Fruit fly (Drosophila melanogaster) whole organism, embryonic: ENCODE data around the gene Dlic.
A peak's percentile ranks its signal among the peaks of the same experiment; 100 is the strongest.

Experiments used
- Atf-2 ChIP-seq: fragments of 200-800 bp; sonication (Bioruptor generic); optimal IDR thresholded peaks from 2 replicates; lab custom pipeline; 2016; ENCODE audit warnings: missing biosample characterization, missing genetic modification characterization
- BtbVII ChIP-seq: fragments of 200-800 bp; sonication (Bioruptor generic); optimal IDR thresholded peaks from 3 replicates; lab custom pipeline; 2017; ENCODE audit warnings: missing biosample characterization, mild to moderate bottlenecking, missing genetic modification characterization
- CG11504 ChIP-seq: fragments of 200-800 bp; sonication (Bioruptor generic); optimal IDR thresholded peaks from 3 replicates; lab custom pipeline; 2019; ENCODE audit warnings: missing biosample characterization, mild to moderate bottlenecking, missing genetic modification characterization, moderate library complexity
- CG12659 ChIP-seq: fragments of 200-800 bp; sonication (Bioruptor generic); optimal IDR thresholded peaks from 3 replicates; lab custom pipeline; 2017; ENCODE audit warnings: mild to moderate bottlenecking, missing biosample characterization, missing genetic modification reagents, missing genetic modification characterization
- CG14050 ChIP-seq: fragments of 200-800 bp; sonication (Bioruptor generic); IDR thresholded peaks from 3 replicates; pipeline ENCODE4 v1.3.6; 2022; ENCODE audit warnings: missing biosample characterization, missing genetic modification characterization
- CG15601 ChIP-seq: fragments of 200-800 bp; sonication (Bioruptor generic); optimal IDR thresholded peaks from 3 replicates; lab custom pipeline; 2019; ENCODE audit warnings: missing biosample characterization, mild to moderate bottlenecking, missing genetic modification characterization, moderate library complexity
- CG15696 ChIP-seq: fragments of 200-800 bp; sonication (Bioruptor generic); optimal IDR thresholded peaks from 2 replicates; lab custom pipeline; 2019; ENCODE audit warnings: missing biosample characterization, mild to moderate bottlenecking, missing genetic modification characterization, moderate library complexity
- CG17328 ChIP-seq: fragments of 200-800 bp; sonication (Bioruptor generic); IDR thresholded peaks from 2 replicates; pipeline ENCODE4 v1.3.6; 2022; ENCODE audit warnings: missing biosample characterization, missing genetic modification characterization
- CG17385 ChIP-seq: fragments of 200-800 bp; sonication (Bioruptor generic); optimal IDR thresholded peaks from 3 replicates; lab custom pipeline; 2018; ENCODE audit warnings: missing biosample characterization, mild to moderate bottlenecking, missing genetic modification characterization
- CG18764 ChIP-seq: fragments of 200-800 bp; sonication (Bioruptor generic); optimal IDR thresholded peaks from 3 replicates; lab custom pipeline; 2016; ENCODE audit warnings: missing biosample characterization, missing genetic modification characterization
- CG2120 ChIP-seq: fragments of 200-800 bp; sonication (Bioruptor generic); optimal IDR thresholded peaks from 3 replicates; lab custom pipeline; 2016; ENCODE audit warnings: missing biosample characterization, missing genetic modification characterization
- CG32532 ChIP-seq: fragments of 200-800 bp; sonication (Bioruptor generic); IDR thresholded peaks from 2 replicates; pipeline ENCODE4 v1.3.6; 2022; ENCODE audit warnings: missing biosample characterization, missing genetic modification characterization
- CG4707 ChIP-seq: fragments of 200-800 bp; sonication (Bioruptor generic); optimal IDR thresholded peaks from 2 replicates; lab custom pipeline; 2018; ENCODE audit warnings: missing biosample characterization, mild to moderate bottlenecking, missing genetic modification characterization, moderate library complexity
- CG8359 ChIP-seq: fragments of 200-800 bp; sonication (Bioruptor generic); optimal IDR thresholded peaks from 2 replicates; lab custom pipeline; 2017; ENCODE audit warnings: missing biosample characterization, mild to moderate bottlenecking, missing genetic modification characterization, borderline replicate concordance
- Dek ChIP-seq: fragments of 200-800 bp; sonication (Bioruptor generic); optimal IDR thresholded peaks from 3 replicates; lab custom pipeline; 2019; ENCODE audit warnings: missing biosample characterization, mild to moderate bottlenecking, missing genetic modification characterization, moderate library complexity
- Dref ChIP-seq: fragments of 200-800 bp; sonication (Bioruptor generic); IDR thresholded peaks from 2 replicates; pipeline ENCODE4 v1.3.6; 2022; ENCODE audit warnings: missing biosample characterization, missing genetic modification characterization
- Ets65A ChIP-seq: fragments of 200-800 bp; sonication (Bioruptor generic); peaks from one replicate; lab custom pipeline; 2016; ENCODE audit warnings: missing biosample characterization, missing genetic modification characterization
- HmgZ ChIP-seq: fragments of 200-800 bp; sonication (Bioruptor generic); optimal IDR thresholded peaks from 2 replicates; lab custom pipeline; 2018; ENCODE audit warnings: missing biosample characterization, mild to moderate bottlenecking, missing genetic modification characterization
- Hr3 ChIP-seq: fragments of 200-800 bp; sonication (Bioruptor generic); optimal IDR thresholded peaks from 3 replicates; lab custom pipeline; 2016; ENCODE audit warnings: missing biosample characterization, missing genetic modification characterization
- Jarid2 ChIP-seq: fragments of 200-800 bp; sonication (Bioruptor generic); optimal IDR thresholded peaks from 3 replicates; lab custom pipeline; 2017; ENCODE audit warnings: mild to moderate bottlenecking, missing biosample characterization, missing genetic modification reagents, missing genetic modification characterization
- Mes4 ChIP-seq: fragments of 200-800 bp; sonication (Bioruptor generic); optimal IDR thresholded peaks from 2 replicates; lab custom pipeline; 2016; ENCODE audit warnings: missing biosample characterization, missing genetic modification characterization
- NC2α ChIP-seq: fragments of 200-800 bp; sonication (Bioruptor generic); optimal IDR thresholded peaks from 2 replicates; lab custom pipeline; 2016; ENCODE audit warnings: missing biosample characterization, missing genetic modification characterization
- NFAT ChIP-seq: fragments of 200-800 bp; sonication (Bioruptor generic); IDR thresholded peaks from 2 replicates; pipeline ENCODE4 v1.3.6; 2022; ENCODE audit warnings: missing biosample characterization, missing genetic modification characterization
- Nf-YC ChIP-seq: fragments of 200-800 bp; optimal IDR thresholded peaks from 3 replicates; lab custom pipeline; 2019; ENCODE audit warnings: missing biosample characterization, mild to moderate bottlenecking, missing genetic modification characterization, moderate library complexity
- Opbp ChIP-seq: fragments of 200-800 bp; sonication (Bioruptor generic); IDR thresholded peaks from 3 replicates; pipeline ENCODE4 v1.3.6; 2022; ENCODE audit warnings: missing biosample characterization, missing genetic modification characterization; ENCODE audit not compliant: partially characterized antibody
- cas ChIP-seq: fragments of 200-800 bp; sonication (Bioruptor generic); IDR thresholded peaks from 2 replicates; pipeline ENCODE4 v1.3.6; 2022; ENCODE audit warnings: missing biosample characterization, missing genetic modification characterization
- cato ChIP-seq: fragments of 200-800 bp; sonication (Bioruptor generic); optimal IDR thresholded peaks from 2 replicates; lab custom pipeline; 2016; ENCODE audit warnings: missing biosample characterization, missing genetic modification characterization, borderline replicate concordance
- caup ChIP-seq: fragments of 200-800 bp; sonication (Bioruptor generic); optimal IDR thresholded peaks from 3 replicates; lab custom pipeline; 2017; ENCODE audit warnings: missing biosample characterization, mild to moderate bottlenecking, missing genetic modification characterization, moderate library complexity; ENCODE audit not compliant: severe bottlenecking
- cg ChIP-seq: fragments of 200-800 bp; sonication (Bioruptor generic); optimal IDR thresholded peaks from 3 replicates; lab custom pipeline; 2019; ENCODE audit warnings: missing biosample characterization, mild to moderate bottlenecking, missing genetic modification characterization, moderate library complexity
- cwo ChIP-seq: fragments of 200-800 bp; sonication (Bioruptor generic); optimal IDR thresholded peaks from 3 replicates; lab custom pipeline; 2017; ENCODE audit warnings: missing biosample characterization, missing genetic modification characterization, mild to moderate bottlenecking, moderate library complexity, missing genetic modification reagents
- dimm ChIP-seq: fragments of 200-800 bp; sonication (Bioruptor generic); IDR thresholded peaks from 2 replicates; pipeline ENCODE4 v1.3.6; 2022; ENCODE audit warnings: missing biosample characterization, missing genetic modification characterization
- dpn ChIP-seq, 2 experiments: fragments of 200-800 bp; sonication (Bioruptor generic); optimal IDR thresholded peaks; 3 replicates each; lab custom pipeline; 2016; ENCODE audit warnings: missing biosample characterization in 2 of 2, missing genetic modification characterization in 2 of 2
- emc ChIP-seq: fragments of 200-800 bp; sonication (Bioruptor generic); optimal IDR thresholded peaks from 2 replicates; lab custom pipeline; 2016; ENCODE audit warnings: missing biosample characterization, missing genetic modification characterization
- fru ChIP-seq: fragments of >200 bp; optimal IDR thresholded peaks from 2 replicates; lab custom pipeline; 2017
- gcm ChIP-seq: fragments of 200-800 bp; sonication (Bioruptor generic); optimal IDR thresholded peaks from 2 replicates; lab custom pipeline; 2019; ENCODE audit warnings: missing biosample characterization, mild to moderate bottlenecking, missing genetic modification characterization, moderate library complexity
- jigr1 ChIP-seq: fragments of 200-800 bp; sonication (Bioruptor generic); IDR thresholded peaks from 3 replicates; pipeline ENCODE4 v1.3.6; 2022; ENCODE audit warnings: missing biosample characterization, missing genetic modification characterization
- nerfin-2 ChIP-seq: fragments of 200-800 bp; sonication (Bioruptor generic); IDR thresholded peaks from 2 replicates; pipeline ENCODE4 v1.3.6; 2022; ENCODE audit warnings: missing biosample characterization, missing genetic modification characterization; ENCODE audit not compliant: partially characterized antibody
- nmo ChIP-seq: fragments of 200-800 bp; sonication (Bioruptor generic); optimal IDR thresholded peaks from 2 replicates; lab custom pipeline; 2018; ENCODE audit warnings: missing biosample characterization, mild to moderate bottlenecking, missing genetic modification characterization, moderate library complexity
- onecut ChIP-seq: fragments of 200-800 bp; sonication (Bioruptor generic); IDR thresholded peaks from 2 replicates; pipeline ENCODE4 v1.3.6; 2022; ENCODE audit warnings: missing biosample characterization, missing genetic modification characterization
- prd ChIP-seq, 3 experiments: fragments of >200 bp in 2 of 3; fragments of 200-800 bp in 1 of 3; sonication (Bioruptor generic) in 1 of 3; optimal IDR thresholded peaks in 2 of 3; IDR thresholded peaks in 1 of 3; 2 replicates in 2 of 3; 3 replicates in 1 of 3; pipeline versions ENCODE4 v1.3.6 to Lab custom; 2017 to 2022; ENCODE audit warnings: missing biosample characterization in 1 of 3, missing genetic modification characterization in 1 of 3
- pum ChIP-seq: fragments of 200-800 bp; sonication (Bioruptor generic); optimal IDR thresholded peaks from 2 replicates; lab custom pipeline; 2016; ENCODE audit warnings: missing biosample characterization, missing genetic modification characterization
- row ChIP-seq: fragments of 200-800 bp; sonication (Bioruptor generic); IDR thresholded peaks from 3 replicates; pipeline ENCODE4 v1.3.6; 2022; ENCODE audit warnings: missing biosample characterization, missing genetic modification characterization
- run ChIP-seq: fragments of 200-800 bp; sonication (Bioruptor generic); optimal IDR thresholded peaks from 3 replicates; lab custom pipeline; 2018; ENCODE audit warnings: missing biosample characterization, mild to moderate bottlenecking, missing genetic modification characterization
- salm ChIP-seq: fragments of 200-800 bp; sonication (Bioruptor generic); optimal IDR thresholded peaks from 2 replicates; lab custom pipeline; 2018; ENCODE audit warnings: missing biosample characterization, mild to moderate bottlenecking, missing genetic modification characterization
- sisA ChIP-seq: fragments of 200-800 bp; sonication (Bioruptor generic); IDR thresholded peaks from 2 replicates; pipeline ENCODE4 v1.3.6; 2022; ENCODE audit warnings: missing biosample characterization, missing genetic modification characterization
- slp2 ChIP-seq: fragments of 200-800 bp; sonication (Bioruptor generic); optimal IDR thresholded peaks from 2 replicates; lab custom pipeline; 2016; ENCODE audit warnings: missing biosample characterization, missing genetic modification characterization
- stwl ChIP-seq: fragments of 200-800 bp; sonication (Bioruptor generic); optimal IDR thresholded peaks from 3 replicates; lab custom pipeline; 2018; ENCODE audit warnings: missing biosample characterization, mild to moderate bottlenecking, missing genetic modification characterization, moderate library complexity
- tio ChIP-seq: fragments of 200-800 bp; sonication (Bioruptor generic); optimal IDR thresholded peaks from 2 replicates; lab custom pipeline; 2017; ENCODE audit warnings: missing biosample characterization, missing genetic modification characterization, inconsistent platforms
- vvl ChIP-seq: fragments of 200-800 bp; sonication (Bioruptor generic); IDR thresholded peaks from 2 replicates; pipeline ENCODE4 v1.3.6; 2022; ENCODE audit warnings: missing biosample characterization, missing genetic modification characterization
- z ChIP-seq: fragments of 200-800 bp; sonication (Bioruptor generic); IDR thresholded peaks from 3 replicates; pipeline ENCODE4 v1.3.6; 2022; ENCODE audit warnings: missing biosample characterization, missing genetic modification characterization

Dlic gene

dm6 chrX:11108845-11109450 lies 45.3 kb upstream of the Dlic start (continued):
- TF ChIP-seq Opbp (GFP tag; lab: Robert Waterston, UW) (no peak), CG8359 (no peak), CG4707 (GFP tag; lab: Kevin White, UChicago) (no peak), Mes4 (GFP tag; lab: Kevin White, UChicago) (no peak), row (GFP tag; lab: Robert Waterston, UW) (peak; percentile 52), BtbVII (no peak), slp2 (GFP tag; lab: Kevin White, UChicago) (no peak), dpn (GFP tag; optimal IDR thresholded peaks at IDR 0.05; lab: Kevin White, UChicago) (no peak), CG18764 (no peak), cas (GFP tag; lab: Robert Waterston, UW) (no peak), CG14050 (no peak), CG11504 (tag; lab: Kevin White, UChicago) (no peak), stwl (peak; percentile 23), sisA (GFP tag; lab: Robert Waterston, UW) (0 out of 2 replicates have a peak, but pooled peaks have one; percentile 20), prd (optimal IDR thresholded peaks at IDR 0.05; lab: Kevin White, UChicago) (no peak), prd (GFP tag; IDR thresholded peaks at IDR 0.05; lab: Robert Waterston, UW) (peak; percentile 36; the same call in 1 of the 3 replicates), cg (GFP tag; lab: Kevin White, UChicago) (peak; percentile 54), CG15601 (tag; lab: Kevin White, UChicago) (no peak), emc (GFP tag; lab: Kevin White, UChicago) (no peak), vvl (GFP tag; lab: Robert Waterston, UW) (peak; percentile 36; the same call in 1 of the 2 replicates), cwo (GFP tag; lab: Kevin White, UChicago) (peak; percentile 5), tio (GFP tag; lab: Kevin White, UChicago) (no peak), Atf-2 (no peak), nmo (GFP tag; lab: Kevin White, UChicago) (no peak), salm (tag; lab: Kevin White, UChicago) (no peak), CG15696 (tag; lab: Kevin White, UChicago) (no peak), cato (GFP tag; lab: Kevin White, UChicago) (no peak), nerfin-2 (GFP tag; lab: Robert Waterston, UW) (no peak), NFAT (GFP tag; lab: Robert Waterston, UW) (peak; percentile 29; the same call in 1 of the 2 replicates), CG12659 (GFP tag; lab: Kevin White, UChicago) (no peak), CG17385 (GFP tag; lab: Kevin White, UChicago) (no peak), gcm (GFP tag; lab: Kevin White, UChicago) (no peak), CG32532 (GFP tag; lab: Robert Waterston, UW) (peak; percentile 53; the same call in 1 of the 2 replicates), Dek (tag; lab: Kevin White, UChicago) (no peak), Nf-YC (no peak), fru (lab: Kevin White, UChicago) (no peak), NC2α (GFP tag; lab: Kevin White, UChicago) (no peak), z (GFP tag; lab: Robert Waterston, UW) (no peak), onecut (GFP tag; lab: Robert Waterston, UW) (no peak), Hr3 (no peak), caup (GFP tag; lab: Kevin White, UChicago) (no peak), jigr1 (GFP tag; lab: Robert Waterston, UW) (no peak), Dref (GFP tag; lab: Robert Waterston, UW) (no peak), Ets65A (GFP tag; lab: Kevin White, UChicago) (no peak), pum (GFP tag; lab: Kevin White, UChicago) (no peak), CG2120 (GFP tag; lab: Kevin White, UChicago) (peak; percentile 30), HmgZ (tag; lab: Kevin White, UChicago) (no peak), run (tag; lab: Kevin White, UChicago) (no peak), Jarid2 (GFP tag; lab: Kevin White, UChicago) (no peak), dimm (no peak), CG17328 (0 out of 2 replicates have a peak, but pooled peaks have one; percentile 12)
